Worm (Caenorhabditis elegans): ENCODE results near the gene Y50D7A.10.

Y50D7A.10 gene

DNA sequence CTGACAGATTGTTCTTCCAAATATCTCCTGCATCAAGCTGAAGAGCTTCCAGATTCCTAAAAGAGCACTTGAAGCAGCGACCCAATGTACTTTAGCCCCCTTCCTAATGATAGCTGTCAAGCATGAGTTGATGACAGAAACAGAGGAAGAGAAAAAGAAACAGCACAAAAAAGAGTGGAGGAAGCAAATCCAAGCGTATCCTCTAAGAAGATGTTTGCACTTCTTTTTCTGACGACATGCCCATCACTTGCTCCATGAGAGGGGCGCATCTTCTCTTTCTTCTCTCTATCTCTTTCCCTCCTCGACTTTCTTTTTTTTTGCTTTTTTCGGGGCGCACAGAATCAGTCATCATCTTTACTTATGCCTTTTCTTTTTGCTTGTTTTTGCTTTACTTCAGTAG lies 45.1 kb downstream of the Y50D7A.10 start (continued):
- no peak for TF ChIP-seq zim-3 (tag; optimal IDR thresholded peaks at IDR 0.05)
- TF ChIP-seq ets-4 (GFP tag; optimal IDR thresholded peaks at IDR 0.05), result no peak
- no peak for TF ChIP-seq nhr-27 (tag; optimal IDR thresholded peaks at IDR 0.05)
- no peak for TF ChIP-seq ceh-58 (GFP tag; IDR thresholded peaks at IDR 0.05)

DNA sequence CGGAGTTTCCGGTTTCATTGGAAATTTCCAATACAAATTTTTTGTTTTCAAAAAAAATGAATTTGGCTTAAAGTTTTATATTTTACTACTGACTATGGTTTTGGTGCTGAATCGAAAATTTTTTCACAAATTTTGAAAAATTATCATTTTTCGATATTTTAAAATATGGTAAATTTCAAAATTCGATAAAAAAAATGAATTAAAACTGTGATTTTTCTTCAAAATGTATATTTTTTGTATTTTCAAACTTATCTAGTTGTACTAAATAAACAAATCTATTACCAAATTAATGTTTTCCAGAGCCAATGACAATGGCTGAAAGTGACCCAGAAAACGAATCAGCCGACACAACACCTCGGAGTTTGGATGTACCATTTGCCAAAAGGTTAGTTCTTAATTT lies 50.4 kb downstream of the Y50D7A.10 start, which contains the start of gene pll-1:
Gene pll-1 (plus strand): TSS at position 301 of the 400 bp plus-strand sequence.
- no peak for TF ChIP-seq nfya-1 (tag; optimal IDR thresholded peaks at IDR 0.05; ENCODE audit: borderline replicate concordance, insufficient read depth)
